Worm (Caenorhabditis elegans) whole organism, early embryonic: ENCODE data around the gene F09E5.7.

Source experiments
- B0310.2 ChIP-seq: sonication (generic microtip); optimal IDR thresholded peaks from 2 replicates; lab custom pipeline; 2016; ENCODE audit warnings: mild to moderate bottlenecking, missing genetic modification characterization, missing compliant biosample characterization
- F13C5.2 ChIP-seq: sonication (generic microtip); optimal IDR thresholded peaks from 2 replicates; lab custom pipeline; 2017; ENCODE audit warnings: mild to moderate bottlenecking, missing genetic modification characterization, inconsistent platforms, missing compliant biosample characterization
- aly-1 ChIP-seq: sonication (generic microtip); optimal IDR thresholded peaks from 2 replicates; lab custom pipeline; 2016; ENCODE audit warnings: missing genetic modification characterization, missing compliant biosample characterization
- ama-1 ChIP-seq: fragments of 150-350 bp; optimal IDR thresholded peaks from 2 replicates; lab custom pipeline; 2014
- ceh-13 ChIP-seq: fragments of 200-800 bp; sonication (Bioruptor generic); optimal IDR thresholded peaks from 2 replicates; lab custom pipeline; 2018; ENCODE audit warnings: mild to moderate bottlenecking, missing genetic modification characterization, missing compliant biosample characterization
- flt-1 ChIP-seq: fragments of 200-800 bp; sonication (Bioruptor generic); IDR thresholded peaks from 2 replicates; pipeline ENCODE4 v1.3.6; 2022; ENCODE audit warnings: missing genetic modification characterization, missing compliant biosample characterization
- hmbx-1 ChIP-seq: sonication (generic microtip); optimal IDR thresholded peaks from 2 replicates; lab custom pipeline; 2016; ENCODE audit warnings: mild to moderate bottlenecking, missing genetic modification characterization, missing compliant biosample characterization
- hmg-4 ChIP-seq: fragments of 200-800 bp; sonication (Bioruptor generic); optimal IDR thresholded peaks from 2 replicates; lab custom pipeline; 2018; ENCODE audit warnings: mild to moderate bottlenecking, missing genetic modification characterization, missing compliant biosample characterization
- hnd-1 ChIP-seq: sonication (generic microtip); optimal IDR thresholded peaks from 2 replicates; lab custom pipeline; 2016; ENCODE audit warnings: missing genetic modification characterization, missing compliant biosample characterization
- scrt-1 ChIP-seq: fragments of 200-800 bp; sonication (Bioruptor generic); IDR thresholded peaks from 2 replicates; pipeline ENCODE4 v1.3.6; 2022; ENCODE audit warnings: missing genetic modification characterization, missing compliant biosample characterization
- sea-1 ChIP-seq: fragments of 200-800 bp; sonication (Bioruptor generic); conservative IDR thresholded peaks from 2 replicates; pipeline ENCODE4 v1.3.6; 2022; ENCODE audit warnings: missing genetic modification characterization, missing compliant biosample characterization
- tbx-11 ChIP-seq: fragments of 200-800 bp; sonication (Bioruptor generic); IDR thresholded peaks from 2 replicates; pipeline ENCODE4 v1.3.6; 2022; ENCODE audit warnings: missing genetic modification characterization, missing compliant biosample characterization
- tbx-37 ChIP-seq: fragments of 200-800 bp; sonication (Bioruptor generic); conservative IDR thresholded peaks from 2 replicates; pipeline ENCODE4 v1.3.6; 2022; ENCODE audit warnings: missing genetic modification reagents, missing genetic modification characterization, missing compliant biosample characterization
- tra-4 ChIP-seq: sonication (generic microtip); optimal IDR thresholded peaks from 2 replicates; lab custom pipeline; 2017; ENCODE audit warnings: missing genetic modification characterization, missing compliant biosample characterization

ce11 chrII:5306197-5306596, 45.7 kb upstream of the F09E5.7 start:
- TF ChIP-seq ama-1 (lab: Kevin White, UChicago), result no peak
- no peak for TF ChIP-seq hmbx-1 (tag; lab: Kevin White, UChicago)
- TF ChIP-seq tbx-11 (GFP tag; lab: Robert Waterston, UW), result no peak
- no peak for TF ChIP-seq B0310.2 (tag; lab: Kevin White, UChicago)
- TF ChIP-seq sea-1 (GFP tag; lab: Robert Waterston, UW), result no peak
- TF ChIP-seq F13C5.2 (tag; lab: Kevin White, UChicago), result no peak
- no peak for TF ChIP-seq flt-1
- no peak for TF ChIP-seq scrt-1 (GFP tag; lab: Robert Waterston, UW)
- TF ChIP-seq hmg-4 (GFP tag; lab: Kevin White, UChicago), result no peak
- TF ChIP-seq tra-4 (tag; lab: Kevin White, UChicago), result no peak
- no peak for TF ChIP-seq aly-1
- no peak for TF ChIP-seq hnd-1 (tag; lab: Kevin White, UChicago)
- TF ChIP-seq ceh-13, result no peak
- no peak for TF ChIP-seq tbx-37 (GFP tag; lab: Robert Waterston, UW)
